Worm (Caenorhabditis elegans) whole organism, L3 larva: ENCODE data around the gene tre-5.

ENCODE experiments used
- hmg-11 ChIP-seq: sonication (generic microtip); optimal IDR thresholded peaks from 2 replicates; lab custom pipeline; 2016; ENCODE audit warnings: missing genetic modification characterization, missing compliant biosample characterization
- lin-39 ChIP-seq: fragments of 150-350 bp; optimal IDR thresholded peaks from 2 replicates; lab custom pipeline; 2018; ENCODE audit warnings: missing biosample characterization, missing genetic modification reagents, missing genetic modification characterization
- nfya-1 ChIP-seq: sonication (generic microtip); optimal IDR thresholded peaks from 2 replicates; lab custom pipeline; 2017; ENCODE audit warnings: missing genetic modification characterization, mild to moderate bottlenecking, missing compliant biosample characterization, antibody characterized with exemption, moderate library complexity; ENCODE audit not compliant: insufficient read depth
- nhr-11 ChIP-seq: fragments of 150-350 bp; optimal IDR thresholded peaks from 2 replicates; lab custom pipeline; 2014; ENCODE audit warnings: missing biosample characterization, missing genetic modification characterization
- nhr-12 ChIP-seq: fragments of 150-350 bp; optimal IDR thresholded peaks from 2 replicates; lab custom pipeline; 2014; ENCODE audit warnings: missing biosample characterization, missing genetic modification characterization
- nhr-28 ChIP-seq: fragments of 150-350 bp; optimal IDR thresholded peaks from 2 replicates; lab custom pipeline; 2014; ENCODE audit warnings: missing biosample characterization, missing genetic modification characterization
- snpc-4 ChIP-seq: fragments of 150-350 bp; optimal IDR thresholded peaks from 2 replicates; lab custom pipeline; 2014; ENCODE audit warnings: missing biosample characterization, missing genetic modification characterization
- ztf-11 ChIP-seq: fragments of 150-350 bp; optimal IDR thresholded peaks from 2 replicates; lab custom pipeline; 2014; ENCODE audit warnings: missing biosample characterization, missing genetic modification characterization

DNA sequence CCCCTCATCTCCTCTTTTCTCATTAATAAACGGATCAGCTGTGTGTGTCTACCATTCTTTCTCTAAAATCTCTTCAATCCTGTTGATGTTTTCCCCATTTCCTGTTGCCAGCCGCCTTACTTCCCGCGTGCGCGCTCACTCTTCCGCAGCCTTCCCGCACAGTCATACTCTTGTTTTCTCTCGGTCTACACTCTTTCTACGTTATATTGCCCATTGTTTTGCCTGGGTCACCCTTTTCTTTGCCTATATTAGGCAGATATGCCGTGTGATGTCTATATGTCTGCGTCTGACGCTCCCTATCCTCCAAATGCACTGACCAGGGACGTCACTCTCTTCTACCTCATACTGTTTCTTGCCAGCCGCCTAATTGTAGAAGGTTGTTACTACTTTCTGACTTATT lies 11.2 kb upstream of the tre-5 start:
- TF ChIP-seq nfya-1 (tag; lab: Kevin White, UChicago) (peak; percentile 10), nhr-12 (tag; lab: Kevin White, UChicago) (no peak), nhr-28 (tag; lab: Kevin White, UChicago) (no peak), lin-39 (tag; lab: Kevin White, UChicago) (peak; percentile 3), nhr-11 (no peak), hmg-11 (tag; lab: Kevin White, UChicago) (peak; percentile 56), snpc-4 (tag; lab: Kevin White, UChicago) (no peak), ztf-11 (no peak)
